Fruit fly (Drosophila melanogaster) whole organism, embryonic: ENCODE results near the gene CG15767.

Source experiments
- B-H2 ChIP-seq: fragments of 200-800 bp; sonication (Bioruptor generic); optimal IDR thresholded peaks from 2 replicates; lab custom pipeline; 2018; ENCODE audit warnings: missing biosample characterization, mild to moderate bottlenecking, missing genetic modification characterization
- Bgb ChIP-seq: fragments of 200-800 bp; sonication (Bioruptor generic); IDR thresholded peaks from 2 replicates; pipeline ENCODE4 v1.3.6; 2022; ENCODE audit warnings: missing biosample characterization, missing genetic modification characterization; ENCODE audit not compliant: partially characterized antibody
- CG10431 ChIP-seq: fragments of 200-800 bp; sonication (Bioruptor generic); optimal IDR thresholded peaks from 3 replicates; lab custom pipeline; 2018; ENCODE audit warnings: missing biosample characterization, mild to moderate bottlenecking, missing genetic modification characterization
- CG11504 ChIP-seq: fragments of 200-800 bp; sonication (Bioruptor generic); optimal IDR thresholded peaks from 3 replicates; lab custom pipeline; 2019; ENCODE audit warnings: missing biosample characterization, mild to moderate bottlenecking, missing genetic modification characterization, moderate library complexity
- CG12155 ChIP-seq: fragments of 200-800 bp; sonication (Bioruptor generic); optimal IDR thresholded peaks from 3 replicates; lab custom pipeline; 2016; ENCODE audit warnings: missing biosample characterization, missing genetic modification characterization
- CG12219 ChIP-seq: fragments of 200-800 bp; sonication (Bioruptor generic); optimal IDR thresholded peaks from 3 replicates; lab custom pipeline; 2018; ENCODE audit warnings: missing biosample characterization, mild to moderate bottlenecking, missing genetic modification characterization
- CG13775 ChIP-seq: fragments of 200-800 bp; sonication (Bioruptor generic); optimal IDR thresholded peaks from 3 replicates; lab custom pipeline; 2017; ENCODE audit warnings: missing biosample characterization, mild to moderate bottlenecking, missing genetic modification characterization
- CG1602 ChIP-seq: fragments of 200-800 bp; sonication (Bioruptor generic); optimal IDR thresholded peaks from 3 replicates; lab custom pipeline; 2016; ENCODE audit warnings: missing biosample characterization, missing genetic modification characterization
- CG1647 ChIP-seq: fragments of 200-800 bp; sonication (Bioruptor generic); optimal IDR thresholded peaks from 3 replicates; lab custom pipeline; 2016; ENCODE audit warnings: missing biosample characterization, missing genetic modification characterization
- CG17359 ChIP-seq: fragments of 200-800 bp; sonication (Bioruptor generic); optimal IDR thresholded peaks from 3 replicates; lab custom pipeline; 2018; ENCODE audit warnings: missing biosample characterization, mild to moderate bottlenecking, missing genetic modification characterization, moderate library complexity
- CG3163 ChIP-seq: fragments of 200-800 bp; sonication (Bioruptor generic); optimal IDR thresholded peaks from 3 replicates; lab custom pipeline; 2016; ENCODE audit warnings: missing biosample characterization, missing genetic modification characterization
- CG33557 ChIP-seq: fragments of 200-800 bp; sonication (Bioruptor generic); optimal IDR thresholded peaks from 2 replicates; lab custom pipeline; 2019; ENCODE audit warnings: missing biosample characterization, mild to moderate bottlenecking, missing genetic modification characterization, moderate library complexity
- CG4820 ChIP-seq: fragments of 200-800 bp; sonication (Bioruptor generic); optimal IDR thresholded peaks from 3 replicates; lab custom pipeline; 2016; ENCODE audit warnings: missing biosample characterization, missing genetic modification characterization
- CG7745 ChIP-seq: fragments of 200-800 bp; sonication (Bioruptor generic); optimal IDR thresholded peaks from 2 replicates; lab custom pipeline; 2018; ENCODE audit warnings: missing biosample characterization, mild to moderate bottlenecking, missing genetic modification characterization, moderate library complexity
- CG8089 ChIP-seq: fragments of 200-800 bp; sonication (Bioruptor generic); optimal IDR thresholded peaks from 3 replicates; lab custom pipeline; 2016; ENCODE audit warnings: missing biosample characterization, missing genetic modification characterization
- CG8359 ChIP-seq: fragments of 200-800 bp; sonication (Bioruptor generic); optimal IDR thresholded peaks from 2 replicates; lab custom pipeline; 2017; ENCODE audit warnings: missing biosample characterization, mild to moderate bottlenecking, missing genetic modification characterization, borderline replicate concordance
- CG8924 ChIP-seq: fragments of 200-800 bp; optimal IDR thresholded peaks from 3 replicates; lab custom pipeline; 2019; ENCODE audit warnings: missing biosample characterization, mild to moderate bottlenecking, missing genetic modification characterization, moderate library complexity
- CG9817 ChIP-seq: fragments of 200-800 bp; sonication (Bioruptor generic); optimal IDR thresholded peaks from 2 replicates; lab custom pipeline; 2018; ENCODE audit warnings: missing biosample characterization, mild to moderate bottlenecking, missing genetic modification characterization, moderate library complexity
- CkIIα-i1 ChIP-seq: fragments of 200-800 bp; sonication (Bioruptor generic); IDR thresholded peaks from 2 replicates; pipeline ENCODE4 v1.3.6; 2022; ENCODE audit warnings: missing biosample characterization, missing genetic modification characterization
- HLH3B ChIP-seq: fragments of 200-800 bp; sonication (Bioruptor generic); IDR thresholded peaks from 2 replicates; pipeline ENCODE4 v1.3.6; 2022; ENCODE audit warnings: missing biosample characterization, missing genetic modification characterization
- Lim3 ChIP-seq: fragments of 200-800 bp; sonication (Bioruptor generic); IDR thresholded peaks from 2 replicates; pipeline ENCODE4 v1.3.6; 2022; ENCODE audit warnings: missing biosample characterization, missing genetic modification characterization
- MTF-1 ChIP-seq: fragments of 200-800 bp; sonication (Bioruptor generic); optimal IDR thresholded peaks from 2 replicates; lab custom pipeline; 2018; ENCODE audit warnings: missing biosample characterization, mild to moderate bottlenecking, missing genetic modification characterization, borderline replicate concordance
- Myb ChIP-seq: fragments of 200-800 bp; sonication (Bioruptor generic); optimal IDR thresholded peaks from 2 replicates; lab custom pipeline; 2016; ENCODE audit warnings: missing biosample characterization, missing genetic modification characterization
- Nf-YA ChIP-seq: fragments of 200-800 bp; sonication (Bioruptor generic); IDR thresholded peaks from 2 replicates; pipeline ENCODE4 v1.3.6; 2022; ENCODE audit warnings: missing biosample characterization, missing genetic modification characterization
- Taf1 ChIP-seq: fragments of 200-800 bp; sonication (Bioruptor generic); IDR thresholded peaks from 2 replicates; pipeline ENCODE4 v1.3.6; 2022; ENCODE audit warnings: missing biosample characterization, missing genetic modification characterization
- Xbp1 ChIP-seq: fragments of 200-800 bp; sonication (Bioruptor generic); optimal IDR thresholded peaks from 3 replicates; lab custom pipeline; 2016; ENCODE audit warnings: missing biosample characterization, mild to moderate bottlenecking, missing genetic modification characterization
- abd-A ChIP-seq: fragments of 200-800 bp; sonication (Bioruptor generic); optimal IDR thresholded peaks from 3 replicates; lab custom pipeline; 2019; ENCODE audit warnings: missing biosample characterization, mild to moderate bottlenecking, missing genetic modification characterization, moderate library complexity
- ash1 ChIP-seq: fragments of 200-800 bp; sonication (Bioruptor generic); optimal IDR thresholded peaks from 2 replicates; lab custom pipeline; 2018; ENCODE audit warnings: missing biosample characterization, mild to moderate bottlenecking, missing genetic modification characterization
- cg ChIP-seq: fragments of 200-800 bp; sonication (Bioruptor generic); optimal IDR thresholded peaks from 3 replicates; lab custom pipeline; 2019; ENCODE audit warnings: missing biosample characterization, mild to moderate bottlenecking, missing genetic modification characterization, moderate library complexity
- chif ChIP-seq, 2 experiments: fragments of 200-800 bp; sonication (Bioruptor generic); optimal IDR thresholded peaks; 3 replicates each; lab custom pipeline; 2016; ENCODE audit warnings: missing biosample characterization in 2 of 2, missing genetic modification characterization in 2 of 2
- ci ChIP-seq: fragments of 200-800 bp; sonication (Bioruptor generic); IDR thresholded peaks from 3 replicates; pipeline ENCODE4 v1.3.6; 2022; ENCODE audit warnings: missing biosample characterization, missing genetic modification characterization
- danr ChIP-seq: fragments of 200-800 bp; sonication (Bioruptor generic); IDR thresholded peaks from 2 replicates; pipeline ENCODE4 v1.3.6; 2022; ENCODE audit warnings: missing biosample characterization, missing genetic modification characterization
- disco-r ChIP-seq: fragments of 200-800 bp; sonication (Bioruptor generic); optimal IDR thresholded peaks from 2 replicates; lab custom pipeline; 2016; ENCODE audit warnings: missing biosample characterization, missing genetic modification characterization
- dm ChIP-seq: fragments of 200-800 bp; sonication (Bioruptor generic); optimal IDR thresholded peaks from 3 replicates; lab custom pipeline; 2016; ENCODE audit warnings: missing biosample characterization, missing genetic modification characterization
- eyg ChIP-seq: fragments of 200-800 bp; sonication (Bioruptor generic); optimal IDR thresholded peaks from 3 replicates; lab custom pipeline; 2016; ENCODE audit warnings: missing biosample characterization, missing genetic modification characterization
- ftz-f1 ChIP-seq: fragments of 200-800 bp; sonication (Bioruptor generic); optimal IDR thresholded peaks from 2 replicates; lab custom pipeline; 2016; ENCODE audit warnings: missing biosample characterization, missing genetic modification characterization
- hkb ChIP-seq, 2 experiments: fragments of 200-800 bp in 1 of 2; fragments of >200 bp in 1 of 2; sonication (Bioruptor generic) in 1 of 2; IDR thresholded peaks in 1 of 2; optimal IDR thresholded peaks in 1 of 2; 2 replicates each; pipeline versions ENCODE4 v1.3.6 to Lab custom; 2017 to 2022; ENCODE audit warnings: missing biosample characterization in 1 of 2, missing genetic modification characterization in 1 of 2
- jigr1 ChIP-seq: fragments of 200-800 bp; sonication (Bioruptor generic); IDR thresholded peaks from 3 replicates; pipeline ENCODE4 v1.3.6; 2022; ENCODE audit warnings: missing biosample characterization, missing genetic modification characterization
- kah ChIP-seq: fragments of 200-800 bp; sonication (Bioruptor generic); optimal IDR thresholded peaks from 2 replicates; lab custom pipeline; 2018; ENCODE audit warnings: missing biosample characterization, mild to moderate bottlenecking, missing genetic modification characterization
- lab ChIP-seq: fragments of 200-800 bp; sonication (Bioruptor generic); optimal IDR thresholded peaks from 3 replicates; lab custom pipeline; 2017; ENCODE audit warnings: missing biosample characterization, missing genetic modification characterization, mild to moderate bottlenecking, moderate library complexity, missing genetic modification reagents
- lilli ChIP-seq: fragments of 200-800 bp; sonication (Bioruptor generic); optimal IDR thresholded peaks from 3 replicates; lab custom pipeline; 2016; ENCODE audit warnings: missing biosample characterization, missing genetic modification characterization
- mld ChIP-seq: fragments of 200-800 bp; sonication (Bioruptor generic); IDR thresholded peaks from 3 replicates; pipeline ENCODE4 v1.3.6; 2022; ENCODE audit warnings: missing biosample characterization, missing genetic modification characterization; ENCODE audit not compliant: partially characterized antibody
- pum ChIP-seq: fragments of 200-800 bp; sonication (Bioruptor generic); optimal IDR thresholded peaks from 2 replicates; lab custom pipeline; 2016; ENCODE audit warnings: missing biosample characterization, missing genetic modification characterization
- sc ChIP-seq, 3 experiments: fragments of >200 bp in 2 of 3; fragments of 200-800 bp in 1 of 3; sonication (Bioruptor generic) in 1 of 3; optimal IDR thresholded peaks; 2 replicates in 2 of 3; 3 replicates in 1 of 3; lab custom pipeline; 2017; ENCODE audit warnings: mild to moderate bottlenecking in 1 of 3, missing biosample characterization in 1 of 3, missing genetic modification characterization in 1 of 3, missing genetic modification reagents in 1 of 3
- schlank ChIP-seq: fragments of 200-800 bp; sonication (Bioruptor generic); optimal IDR thresholded peaks from 2 replicates; lab custom pipeline; 2018; ENCODE audit warnings: missing biosample characterization, mild to moderate bottlenecking, missing genetic modification characterization
- sens-2 ChIP-seq: fragments of 200-800 bp; sonication (Bioruptor generic); IDR thresholded peaks from 2 replicates; pipeline ENCODE4 v1.3.6; 2022; ENCODE audit warnings: missing biosample characterization, missing genetic modification characterization
- seq ChIP-seq: fragments of 200-800 bp; sonication (Bioruptor generic); IDR thresholded peaks from 2 replicates; pipeline ENCODE4 v1.3.6; 2022; ENCODE audit warnings: missing biosample characterization, missing genetic modification characterization
- unpg ChIP-seq: fragments of 200-800 bp; sonication (Bioruptor generic); optimal IDR thresholded peaks from 3 replicates; lab custom pipeline; 2018; ENCODE audit warnings: missing biosample characterization, mild to moderate bottlenecking, missing genetic modification characterization, moderate library complexity

CG15767 gene

DNA sequence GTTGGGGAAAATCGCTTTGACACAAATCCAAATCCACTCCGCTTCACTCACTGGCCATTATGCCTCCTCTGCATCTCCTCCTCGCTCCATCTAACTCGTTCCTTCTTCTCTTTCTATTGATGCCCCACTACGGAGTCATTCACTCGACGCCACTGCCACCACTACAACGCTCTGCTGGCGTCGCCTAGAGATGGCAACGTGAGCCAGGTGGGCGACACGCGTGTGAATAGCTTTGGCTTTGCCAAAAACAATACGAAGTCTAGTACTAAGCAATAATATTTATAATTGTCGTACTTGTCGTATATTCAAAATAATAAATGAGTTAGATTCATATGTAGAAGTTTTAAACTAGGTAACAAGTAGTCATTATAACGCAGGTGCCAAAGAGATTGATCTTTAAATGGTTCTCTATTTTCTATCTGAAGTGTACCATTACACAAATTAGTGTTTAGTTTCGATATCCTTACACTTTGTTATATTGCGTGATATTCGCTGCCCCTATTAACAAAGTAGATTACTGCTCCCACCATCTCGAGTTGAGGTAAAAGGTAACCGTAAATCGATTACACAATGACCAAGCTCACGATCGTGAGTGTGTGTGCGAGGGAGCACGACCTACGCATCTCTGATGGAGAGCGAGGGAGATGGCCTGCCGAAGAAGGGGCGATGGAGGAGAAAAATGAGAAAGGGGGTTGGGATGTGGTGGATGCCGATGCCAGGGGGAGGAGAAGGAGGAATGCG, 44.1 kb upstream of the CG15767 start (continued):
- no peak for TF ChIP-seq CG1647 (GFP tag; lab: Kevin White, UChicago)
- TF ChIP-seq CG13775 = no peak
- no peak for TF ChIP-seq CG10431 (GFP tag; lab: Kevin White, UChicago)
- no peak for TF ChIP-seq CG8359
- no peak for TF ChIP-seq eyg (GFP tag; lab: Kevin White, UChicago)
- TF ChIP-seq MTF-1 (GFP tag; lab: Kevin White, UChicago) = no peak
- peak; percentile 25 for TF ChIP-seq kah (GFP tag; lab: Kevin White, UChicago)
- no peak for TF ChIP-seq cg (GFP tag; lab: Kevin White, UChicago)
- no peak for TF ChIP-seq schlank (tag; lab: Kevin White, UChicago)
- TF ChIP-seq mld (GFP tag; lab: Robert Waterston, UW) = peak; percentile 51; the same call in 1 of the 3 replicates
- TF ChIP-seq CkIIα-i1 (GFP tag; lab: Robert Waterston, UW) = no peak
- no peak for TF ChIP-seq Xbp1 (GFP tag; lab: Kevin White, UChicago)
- TF ChIP-seq danr = no peak
- no peak for TF ChIP-seq CG17359 (tag; lab: Kevin White, UChicago)
- no peak for TF ChIP-seq CG12219 (GFP tag; lab: Kevin White, UChicago)
- peak in 1 of 2 experiments; percentile 41 for TF ChIP-seq chif (GFP tag; optimal IDR thresholded peaks at IDR 0.05; lab: Kevin White, UChicago)
- TF ChIP-seq B-H2 (GFP tag; lab: Kevin White, UChicago) = no peak
- TF ChIP-seq seq = no peak; the same call in 1 of the 2 replicates
- TF ChIP-seq CG8924 (tag; lab: Kevin White, UChicago) = peak; percentile 38
- no peak for TF ChIP-seq dm (GFP tag; lab: Kevin White, UChicago)
- no peak for TF ChIP-seq unpg (GFP tag; lab: Kevin White, UChicago)
- TF ChIP-seq CG12155 (GFP tag; lab: Kevin White, UChicago) = peak; percentile 49
- TF ChIP-seq pum (GFP tag; lab: Kevin White, UChicago) = peak; percentile 10
- TF ChIP-seq ftz-f1 = no peak
- TF ChIP-seq Taf1 = no peak
- TF ChIP-seq Nf-YA = no peak
- TF ChIP-seq lab = peak; percentile 21
- no peak for TF ChIP-seq CG8089 (GFP tag; lab: Kevin White, UChicago)
- no peak for TF ChIP-seq Lim3
- no peak for TF ChIP-seq CG7745 (tag; lab: Kevin White, UChicago)
- no peak for TF ChIP-seq HLH3B (GFP tag; lab: Robert Waterston, UW)
- peak; percentile 5 for TF ChIP-seq Myb (GFP tag; lab: Kevin White, UChicago)
- TF ChIP-seq disco-r (GFP tag; lab: Kevin White, UChicago) = peak; percentile 0
- TF ChIP-seq sens-2 (GFP tag; lab: Robert Waterston, UW) = no peak
- TF ChIP-seq CG9817 (tag; lab: Kevin White, UChicago) = no peak
- no peak for TF ChIP-seq CG3163 (GFP tag; lab: Kevin White, UChicago)
- TF ChIP-seq Bgb (GFP tag; lab: Robert Waterston, UW) = peak; percentile 70
- no peak for TF ChIP-seq jigr1 (GFP tag; lab: Robert Waterston, UW)
- peak; percentile 4 for TF ChIP-seq CG4820
- TF ChIP-seq CG1602 (GFP tag; lab: Kevin White, UChicago) = peak; percentile 17
- TF ChIP-seq sc (optimal IDR thresholded peaks at IDR 0.05; lab: Kevin White, UChicago) = no peak
- no peak for TF ChIP-seq sc (GFP tag; optimal IDR thresholded peaks at IDR 0.05; lab: Kevin White, UChicago)
- TF ChIP-seq abd-A (tag; lab: Kevin White, UChicago) = no peak
- no peak for TF ChIP-seq CG33557
- peak; percentile 57 for TF ChIP-seq lilli (GFP tag; lab: Kevin White, UChicago)
- TF ChIP-seq ash1 = no peak
- TF ChIP-seq hkb (optimal IDR thresholded peaks at IDR 0.05; lab: Kevin White, UChicago) = no peak
- TF ChIP-seq hkb (GFP tag; IDR thresholded peaks at IDR 0.05; lab: Robert Waterston, UW) = no peak
- TF ChIP-seq ci (GFP tag; lab: Robert Waterston, UW) = peak; percentile 29; the same call in 1 of the 3 replicates
- TF ChIP-seq CG11504 = peak; percentile 17
